Worm (Caenorhabditis elegans) whole organism, L3 larva: ENCODE measurements around the gene C07A12.2.

Source experiments
- R02D3.7 ChIP-seq: fragments of 150-350 bp; optimal IDR thresholded peaks from 2 replicates; lab custom pipeline; 2014; ENCODE audit warnings: missing biosample characterization, missing genetic modification characterization
- elt-1 ChIP-seq: fragments of 150-350 bp; optimal IDR thresholded peaks from 2 replicates; lab custom pipeline; 2014; ENCODE audit warnings: missing biosample characterization, missing genetic modification characterization
- fkh-10 ChIP-seq: sonication (generic microtip); optimal IDR thresholded peaks from 2 replicates; lab custom pipeline; 2017; ENCODE audit warnings: missing biosample characterization, missing genetic modification reagents, missing genetic modification characterization
- fkh-2 ChIP-seq: fragments of 150-350 bp; optimal IDR thresholded peaks from 2 replicates; lab custom pipeline; 2014; ENCODE audit warnings: missing biosample characterization, missing genetic modification reagents, missing genetic modification characterization
- nhr-11 ChIP-seq: fragments of 150-350 bp; optimal IDR thresholded peaks from 2 replicates; lab custom pipeline; 2014; ENCODE audit warnings: missing biosample characterization, missing genetic modification characterization
- nhr-12 ChIP-seq: fragments of 150-350 bp; optimal IDR thresholded peaks from 2 replicates; lab custom pipeline; 2014; ENCODE audit warnings: missing biosample characterization, missing genetic modification characterization
- nhr-237 ChIP-seq: fragments of 150-350 bp; optimal IDR thresholded peaks from 2 replicates; lab custom pipeline; 2014; ENCODE audit warnings: missing biosample characterization, missing genetic modification characterization
- nhr-77 ChIP-seq: fragments of 150-350 bp; optimal IDR thresholded peaks from 2 replicates; lab custom pipeline; 2014; ENCODE audit warnings: missing biosample characterization, missing genetic modification characterization
- pha-4 ChIP-seq: fragments of 150-350 bp; optimal IDR thresholded peaks from 2 replicates; lab custom pipeline; 2014; ENCODE audit warnings: missing biosample characterization, missing genetic modification reagents, missing genetic modification characterization
- pqm-1 ChIP-seq: fragments of 150-350 bp; optimal IDR thresholded peaks from 2 replicates; lab custom pipeline; 2017; ENCODE audit warnings: missing biosample characterization, missing genetic modification characterization, inconsistent platforms
- unc-39 ChIP-seq: sonication (generic microtip); optimal IDR thresholded peaks from 4 replicates; lab custom pipeline; 2017; ENCODE audit warnings: missing biosample characterization, missing genetic modification characterization

DNA sequence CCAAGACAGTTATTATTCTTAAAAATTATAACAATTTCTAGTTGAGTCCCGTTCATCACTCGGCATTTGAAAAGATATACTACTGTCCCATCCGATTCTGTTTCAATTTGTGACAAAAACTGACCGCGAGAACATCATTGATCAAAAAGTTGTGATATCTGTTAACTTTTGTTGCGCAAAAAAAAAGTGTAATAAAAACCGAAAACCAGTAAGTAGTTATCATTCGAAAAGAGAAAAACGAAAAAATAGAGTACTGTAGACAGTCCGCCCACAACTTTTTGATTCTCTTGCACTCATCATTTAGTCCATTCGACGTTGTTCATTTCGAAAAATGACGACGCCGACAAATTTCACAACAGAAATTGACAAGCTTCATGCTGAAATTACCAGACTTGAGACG is 26.5 kb downstream of the C07A12.2 start, which contains the start of gene amt-1:
- TF ChIP-seq nhr-77 (no peak), pha-4 (tag; lab: Kevin White, UChicago) (no peak), nhr-237 (tag; lab: Kevin White, UChicago) (no peak), fkh-10 (GFP tag; lab: Kevin White, UChicago) (no peak), nhr-11 (tag; lab: Kevin White, UChicago) (no peak), R02D3.7 (tag; lab: Kevin White, UChicago) (no peak), unc-39 (tag; lab: Kevin White, UChicago) (no peak), pqm-1 (tag; lab: Kevin White, UChicago) (no peak), nhr-12 (tag; lab: Kevin White, UChicago) (no peak), elt-1 (tag; lab: Kevin White, UChicago) (no peak), fkh-2 (tag; lab: Kevin White, UChicago) (no peak)
